Worm (Caenorhabditis elegans) whole organism, L1 larva: Measurements from ENCODE around the gene smc-3.

Experiments used
- C34B4.2 ChIP-seq: sonication (generic microtip); optimal IDR thresholded peaks from 2 replicates; lab custom pipeline; 2017; ENCODE audit warnings: mild to moderate bottlenecking, missing genetic modification characterization, missing compliant biosample characterization
- Y116A8C.19 ChIP-seq: sonication (generic microtip); optimal IDR thresholded peaks from 2 replicates; lab custom pipeline; 2016; ENCODE audit warnings: missing compliant biosample characterization, missing genetic modification characterization, borderline replicate concordance
- alr-1 ChIP-seq: fragments of 200-800 bp; sonication (Bioruptor generic); optimal IDR thresholded peaks from 2 replicates; lab custom pipeline; 2018; ENCODE audit warnings: borderline replicate concordance, mild to moderate bottlenecking, missing genetic modification characterization, missing compliant biosample characterization
- aly-2 ChIP-seq: fragments of 150-350 bp; optimal IDR thresholded peaks from 2 replicates; lab custom pipeline; 2014; ENCODE audit warnings: missing biosample characterization, missing genetic modification characterization
- ama-1 ChIP-seq: fragments of 150-350 bp; optimal IDR thresholded peaks from 2 replicates; lab custom pipeline; 2014
- blmp-1 ChIP-seq: fragments of 150-350 bp; optimal IDR thresholded peaks from 2 replicates; lab custom pipeline; 2014; ENCODE audit warnings: missing biosample characterization, missing genetic modification characterization
- ceh-8 ChIP-seq: fragments of 200-800 bp; sonication (Bioruptor generic); optimal IDR thresholded peaks from 2 replicates; lab custom pipeline; 2018; ENCODE audit warnings: mild to moderate bottlenecking, missing genetic modification characterization, moderate library complexity, missing compliant biosample characterization
- dsc-1 ChIP-seq: sonication (generic microtip); optimal IDR thresholded peaks from 2 replicates; lab custom pipeline; 2016; ENCODE audit warnings: mild to moderate bottlenecking, missing genetic modification characterization, missing compliant biosample characterization
- efl-1 ChIP-seq, 4 experiments: fragments of 150-350 bp; optimal IDR thresholded peaks in 3 of 4; peaks in 1 of 4; 1 replicate in 1 of 4; 2 replicates in 3 of 4; lab custom pipeline; 2014; ENCODE audit warnings: missing biosample characterization in 2 of 4, missing genetic modification characterization in 2 of 4, missing genetic modification reagents in 2 of 4
- efl-3 ChIP-seq: fragments of 200-800 bp; sonication (Bioruptor generic); optimal IDR thresholded peaks from 2 replicates; lab custom pipeline; 2018; ENCODE audit warnings: mild to moderate bottlenecking, missing genetic modification characterization, missing compliant biosample characterization
- egl-13 ChIP-seq: sonication (generic microtip); optimal IDR thresholded peaks from 2 replicates; lab custom pipeline; 2016; ENCODE audit warnings: missing genotype, missing genetic modification reagents, missing genetic modification characterization, missing compliant biosample characterization
- elt-3 ChIP-seq, 6 experiments: fragments of 150-350 bp in 1 of 6; sonication (generic microtip); optimal IDR thresholded peaks; 2 replicates each; lab custom pipeline; 2017 to 2018; ENCODE audit warnings: missing biosample characterization in 6 of 6, missing genetic modification characterization in 6 of 6, inconsistent platforms in 1 of 6
- ets-5 ChIP-seq: fragments of 200-800 bp; sonication (Bioruptor generic); IDR thresholded peaks from 2 replicates; pipeline ENCODE4 v1.3.6; 2022; ENCODE audit warnings: missing genetic modification characterization, missing compliant biosample characterization
- fkh-10 ChIP-seq: sonication (generic microtip); optimal IDR thresholded peaks from 2 replicates; lab custom pipeline; 2017; ENCODE audit warnings: missing biosample characterization, missing genetic modification reagents, missing genetic modification characterization
- fkh-4 ChIP-seq: sonication (generic microtip); optimal IDR thresholded peaks from 2 replicates; lab custom pipeline; 2016; ENCODE audit warnings: missing compliant biosample characterization, missing genetic modification characterization, borderline replicate concordance
- fkh-8 ChIP-seq: sonication (generic microtip); optimal IDR thresholded peaks from 2 replicates; lab custom pipeline; 2016; ENCODE audit warnings: mild to moderate bottlenecking, missing genetic modification characterization, missing compliant biosample characterization
- fos-1 ChIP-seq: fragments of 150-350 bp; optimal IDR thresholded peaks from 2 replicates; lab custom pipeline; 2014; ENCODE audit warnings: missing biosample characterization, missing genetic modification characterization
- grh-1 ChIP-seq: fragments of 200-800 bp; sonication (Bioruptor generic); IDR thresholded peaks from 2 replicates; pipeline ENCODE4 v1.3.6; 2022; ENCODE audit warnings: missing genetic modification reagents, missing genetic modification characterization, missing compliant biosample characterization
- hlh-4 ChIP-seq: sonication (generic microtip); optimal IDR thresholded peaks from 2 replicates; lab custom pipeline; 2016; ENCODE audit warnings: mild to moderate bottlenecking, missing genetic modification characterization, missing compliant biosample characterization
- irx-1 ChIP-seq: sonication (generic microtip); optimal IDR thresholded peaks from 2 replicates; lab custom pipeline; 2016; ENCODE audit warnings: missing genetic modification characterization, missing compliant biosample characterization
- isw-1 ChIP-seq: fragments of 200-800 bp; sonication (Bioruptor generic); IDR thresholded peaks from 2 replicates; pipeline ENCODE4 v1.3.6; 2022; ENCODE audit warnings: missing genetic modification characterization, missing compliant biosample characterization
- jun-1 ChIP-seq: fragments of 150-350 bp; optimal IDR thresholded peaks from 2 replicates; lab custom pipeline; 2014; ENCODE audit warnings: missing biosample characterization, missing genetic modification reagents, missing genetic modification characterization
- lin-13 ChIP-seq: fragments of 150-350 bp; optimal IDR thresholded peaks from 2 replicates; lab custom pipeline; 2014; ENCODE audit warnings: missing biosample characterization, missing genetic modification reagents, missing genetic modification characterization
- lin-14 ChIP-seq: fragments of 200-800 bp; sonication (Bioruptor generic); optimal IDR thresholded peaks from 2 replicates; lab custom pipeline; 2018; ENCODE audit warnings: mild to moderate bottlenecking, missing genetic modification characterization, moderate library complexity, missing compliant biosample characterization
- lin-15B ChIP-seq: fragments of 150-350 bp; sonication (generic microtip); optimal IDR thresholded peaks from 3 replicates; lab custom pipeline; 2014; ENCODE audit warnings: missing biosample characterization, missing genetic modification characterization
- lin-35 ChIP-seq, 2 experiments: fragments of 150-350 bp; optimal IDR thresholded peaks; 2 replicates each; lab custom pipeline; 2014; ENCODE audit warnings: missing biosample characterization in 2 of 2, missing genetic modification characterization in 2 of 2, missing genetic modification reagents in 2 of 2
- lin-39 ChIP-seq: fragments of 150-350 bp; optimal IDR thresholded peaks from 2 replicates; lab custom pipeline; 2014; ENCODE audit warnings: missing biosample characterization, missing genetic modification reagents, missing genetic modification characterization
- lir-3 ChIP-seq: sonication (generic microtip); optimal IDR thresholded peaks from 2 replicates; lab custom pipeline; 2016; ENCODE audit warnings: mild to moderate bottlenecking, missing genetic modification characterization, moderate library complexity, missing compliant biosample characterization; ENCODE audit not compliant: poor library complexity
- lsy-2 ChIP-seq, 2 experiments: fragments of 150-350 bp; optimal IDR thresholded peaks; 2 replicates each; lab custom pipeline; 2014; ENCODE audit warnings: missing biosample characterization in 2 of 2, missing genetic modification characterization in 2 of 2
- mep-1 ChIP-seq: fragments of 150-350 bp; optimal IDR thresholded peaks from 2 replicates; lab custom pipeline; 2014; ENCODE audit warnings: missing biosample characterization, missing genetic modification characterization
- nhr-19 ChIP-seq: fragments of 200-800 bp; sonication (Bioruptor generic); conservative IDR thresholded peaks from 2 replicates; pipeline ENCODE4 v1.3.6; 2022; ENCODE audit warnings: missing genetic modification characterization, missing compliant biosample characterization
- nhr-20 ChIP-seq: sonication (generic microtip); optimal IDR thresholded peaks from 2 replicates; lab custom pipeline; 2016; ENCODE audit warnings: mild to moderate bottlenecking, missing genetic modification characterization, missing compliant biosample characterization
- nhr-28 ChIP-seq: fragments of 150-350 bp; optimal IDR thresholded peaks from 2 replicates; lab custom pipeline; 2014; ENCODE audit warnings: missing biosample characterization, missing genetic modification characterization
- nhr-47 ChIP-seq: sonication (generic microtip); optimal IDR thresholded peaks from 2 replicates; lab custom pipeline; 2016; ENCODE audit warnings: mild to moderate bottlenecking, missing genetic modification characterization, moderate library complexity, missing compliant biosample characterization
- nhr-76 ChIP-seq: sonication (generic microtip); optimal IDR thresholded peaks from 2 replicates; lab custom pipeline; 2017; ENCODE audit warnings: missing biosample characterization, missing genetic modification characterization
- nhr-77 ChIP-seq: fragments of 150-350 bp; optimal IDR thresholded peaks from 2 replicates; lab custom pipeline; 2014; ENCODE audit warnings: missing biosample characterization, missing genetic modification characterization
- nhr-84 ChIP-seq: sonication (generic microtip); optimal IDR thresholded peaks from 2 replicates; lab custom pipeline; 2017; ENCODE audit warnings: missing biosample characterization, missing genetic modification characterization
- nhr-85 ChIP-seq: sonication (generic microtip); peaks from one replicate; lab custom pipeline; 2016; ENCODE audit warnings: missing genetic modification characterization, inconsistent platforms, missing compliant biosample characterization
- nhr-90 ChIP-seq: sonication (generic microtip); optimal IDR thresholded peaks from 2 replicates; lab custom pipeline; 2016; ENCODE audit warnings: mild to moderate bottlenecking, missing genetic modification characterization, missing compliant biosample characterization; ENCODE audit not compliant: poor library complexity
- pag-3 ChIP-seq: sonication (generic microtip); optimal IDR thresholded peaks from 2 replicates; lab custom pipeline; 2017; ENCODE audit warnings: missing genetic modification characterization, mild to moderate bottlenecking, missing compliant biosample characterization, antibody characterized with exemption, borderline replicate concordance; ENCODE audit not compliant: insufficient read depth
- pqm-1 ChIP-seq: sonication (generic microtip); optimal IDR thresholded peaks from 3 replicates; lab custom pipeline; 2017; ENCODE audit warnings: missing biosample characterization, missing genetic modification characterization
- snpc-4 ChIP-seq: fragments of 150-350 bp; optimal IDR thresholded peaks from 2 replicates; lab custom pipeline; 2014; ENCODE audit warnings: missing biosample characterization, missing genetic modification characterization
- snu-23 ChIP-seq: sonication (generic microtip); optimal IDR thresholded peaks from 2 replicates; lab custom pipeline; 2016; ENCODE audit warnings: missing genetic modification characterization, missing compliant biosample characterization
- sox-4 ChIP-seq: sonication (generic microtip); optimal IDR thresholded peaks from 2 replicates; lab custom pipeline; 2016; ENCODE audit warnings: missing genetic modification characterization, missing compliant biosample characterization
- sptf-1 ChIP-seq: fragments of 150-350 bp; optimal IDR thresholded peaks from 2 replicates; lab custom pipeline; 2014; ENCODE audit warnings: missing biosample characterization, missing genetic modification characterization
- tbx-2 ChIP-seq: sonication (generic microtip); optimal IDR thresholded peaks from 2 replicates; lab custom pipeline; 2016; ENCODE audit warnings: missing genetic modification characterization, missing compliant biosample characterization
- tlp-1 ChIP-seq: fragments of 150-350 bp; optimal IDR thresholded peaks from 2 replicates; lab custom pipeline; 2014; ENCODE audit warnings: missing biosample characterization, missing genetic modification characterization
- unc-130 ChIP-seq: fragments of 150-350 bp; optimal IDR thresholded peaks from 2 replicates; lab custom pipeline; 2017; ENCODE audit warnings: missing biosample characterization, missing genetic modification characterization, inconsistent platforms
- unc-30 ChIP-seq: sonication (generic microtip); optimal IDR thresholded peaks from 2 replicates; lab custom pipeline; 2017; ENCODE audit warnings: missing biosample characterization, missing genetic modification characterization
- vab-15 ChIP-seq: sonication (generic microtip); optimal IDR thresholded peaks from 2 replicates; lab custom pipeline; 2017; ENCODE audit warnings: missing genotype, mild to moderate bottlenecking, missing genetic modification characterization, missing compliant biosample characterization
- zip-4 ChIP-seq: fragments of 200-800 bp; sonication (Bioruptor generic); optimal IDR thresholded peaks from 2 replicates; lab custom pipeline; 2018; ENCODE audit warnings: mild to moderate bottlenecking, missing genetic modification characterization, moderate library complexity, missing compliant biosample characterization
- ztf-11 ChIP-seq, 2 experiments: sonication (generic microtip); optimal IDR thresholded peaks; 2 replicates each; lab custom pipeline; 2016 to 2017; ENCODE audit warnings: missing genetic modification characterization in 2 of 2, missing biosample characterization in 1 of 2, missing compliant biosample characterization in 1 of 2
- ztf-4 ChIP-seq: fragments of 150-350 bp; optimal IDR thresholded peaks from 2 replicates; lab custom pipeline; 2014; ENCODE audit warnings: missing biosample characterization, missing genetic modification characterization

The smc-3 gene

ce11 chrIII:11255072-11255471 is 35.6 kb upstream of the smc-3 start:
- TF ChIP-seq nhr-84 (tag; lab: Kevin White, UChicago) (no peak), dsc-1 (tag; lab: Kevin White, UChicago) (no peak), nhr-47 (tag; lab: Kevin White, UChicago) (no peak), fkh-4 (tag; lab: Kevin White, UChicago) (no peak), mep-1 (tag; lab: Kevin White, UChicago) (no peak), lin-13 (GFP tag; lab: Kevin White, UChicago) (no peak), nhr-28 (tag; lab: Kevin White, UChicago) (no peak), jun-1 (no peak), ztf-4 (tag; lab: Kevin White, UChicago) (no peak), lin-15B (tag; lab: Kevin White, UChicago) (no peak), lin-39 (tag; lab: Kevin White, UChicago) (no peak), tlp-1 (tag; lab: Kevin White, UChicago) (no peak), unc-130 (tag; lab: Kevin White, UChicago) (no peak), Y116A8C.19 (no peak), lir-3 (no peak), sox-4 (no peak), irx-1 (tag; lab: Kevin White, UChicago) (no peak), nhr-85 (peak; percentile 97), pqm-1 (no peak), ceh-8 (GFP tag; lab: Kevin White, UChicago) (no peak), nhr-90 (tag; lab: Kevin White, UChicago) (peak; percentile 3), lsy-2 (tag; optimal IDR thresholded peaks at IDR 0.05; lab: Kevin White, UChicago) (peak; percentile 18 to 38), ets-5 (GFP tag; lab: Robert Waterston, UW) (no peak), blmp-1 (peak; percentile 80), ztf-11 (tag; optimal IDR thresholded peaks at IDR 0.05; lab: Kevin White, UChicago) (no peak), alr-1 (tag; lab: Kevin White, UChicago) (no peak), fkh-10 (GFP tag; lab: Kevin White, UChicago) (no peak), zip-4 (GFP tag; lab: Kevin White, UChicago) (no peak), fos-1 (tag; lab: Kevin White, UChicago) (no peak), lin-14 (peak; percentile 71), fkh-8 (tag; lab: Kevin White, UChicago) (no peak), nhr-19 (GFP tag; lab: Robert Waterston, UW) (peak; percentile 23), ama-1 (lab: Kevin White, UChicago) (no peak), hlh-4 (tag; lab: Kevin White, UChicago) (no peak), nhr-20 (tag; lab: Kevin White, UChicago) (peak; percentile 73), nhr-77 (tag; lab: Kevin White, UChicago) (no peak), unc-30 (tag; lab: Kevin White, UChicago) (no peak), efl-1 (optimal IDR thresholded peaks at IDR 0.05; lab: Kevin White, UChicago) (no peak), efl-1 (GFP tag; optimal IDR thresholded peaks at IDR 0.05 in 1 of 2; lab: Kevin White, UChicago) (peak in 1 of 2 experiments; percentile 89), pag-3 (tag; lab: Kevin White, UChicago) (no peak), vab-15 (tag; lab: Kevin White, UChicago) (no peak), tbx-2 (tag; lab: Kevin White, UChicago) (peak; percentile 24), lin-35 (GFP tag; optimal IDR thresholded peaks at IDR 0.05; lab: Kevin White, UChicago) (peak in 1 of 2 experiments; percentile 35), egl-13 (no peak), elt-3 (tag; optimal IDR thresholded peaks at IDR 0.05; lab: Kevin White, UChicago) (peak in 3 of 6 experiments; percentile 6 to 51 (median 50)), snpc-4 (no peak), grh-1 (GFP tag; lab: Robert Waterston, UW) (peak; percentile 52; the same call in 1 of the 2 replicates), aly-2 (tag; lab: Kevin White, UChicago) (no peak), efl-3 (GFP tag; lab: Kevin White, UChicago) (no peak), nhr-76 (tag; lab: Kevin White, UChicago) (no peak), sptf-1 (tag; lab: Kevin White, UChicago) (no peak), C34B4.2 (tag; lab: Kevin White, UChicago) (no peak), isw-1 (GFP tag; lab: Robert Waterston, UW) (no peak), snu-23 (peak; percentile 34)
